Fruit fly (Drosophila melanogaster) S2 (cell line): Measurements from ENCODE around the gene CG7295.

Source experiments
- CG8478 ChIP-seq: fragments of >200 bp; optimal IDR thresholded peaks from 2 replicates; lab custom pipeline; 2018
- CTCF ChIP-seq, 2 experiments: fragments of >200 bp; optimal IDR thresholded peaks; 2 replicates each; lab custom pipeline; 2018

CG7295 gene

dm6 chr2L:1886533-1887183, 17.1 kb downstream of the CG7295 start:
- TF ChIP-seq CG8478 (no peak), CTCF (optimal IDR thresholded peaks at IDR 0.05; lab: Kevin White, UChicago) (no peak)

- TF ChIP-seq CTCF (optimal IDR thresholded peaks at IDR 0.05; lab: Kevin White, UChicago) = no peak
- TF ChIP-seq CG8478 = no peak
Observed at dm6 chr2L:1887729-1888128, 18.1 kb downstream of the CG7295 start.

dm6 chr2L:1901269-1901668, 31.7 kb downstream of the CG7295 start:
- TF ChIP-seq CTCF (optimal IDR thresholded peaks at IDR 0.05; lab: Kevin White, UChicago) = no peak
- TF ChIP-seq CG8478 = no peak

- TF ChIP-seq CG8478 (no peak), CTCF (optimal IDR thresholded peaks at IDR 0.05; lab: Kevin White, UChicago) (peak; percentile 79 to 84)
Observed at dm6 chr2L:1902243-1902642, 32.6 kb downstream of the CG7295 start.

- TF ChIP-seq CG8478 = no peak
- no peak for TF ChIP-seq CTCF (optimal IDR thresholded peaks at IDR 0.05; lab: Kevin White, UChicago)
Observed at dm6 chr2L:1902904-1903303, 33.3 kb downstream of the CG7295 start.

- no peak for TF ChIP-seq CG8478
- no peak for TF ChIP-seq CTCF (optimal IDR thresholded peaks at IDR 0.05; lab: Kevin White, UChicago)
Observed at dm6 chr2L:1906326-1906725, 36.7 kb downstream of the CG7295 start.

dm6 chr2L:1907098-1907497, 37.5 kb downstream of the CG7295 start:
- no peak for TF ChIP-seq CG8478
- no peak for TF ChIP-seq CTCF (optimal IDR thresholded peaks at IDR 0.05; lab: Kevin White, UChicago)

- TF ChIP-seq CG8478 (no peak), CTCF (optimal IDR thresholded peaks at IDR 0.05; lab: Kevin White, UChicago) (peak; percentile 56 to 67)
Observed at dm6 chr2L:1909681-1910080, 40.1 kb downstream of the CG7295 start.

- no peak for TF ChIP-seq CG8478
Observed at dm6 chr2L:1911316-1911873, 41.8 kb downstream of the CG7295 start.

dm6 chr2L:1912489-1912888, 42.9 kb downstream of the CG7295 start:
- TF ChIP-seq CG8478 (no peak), CTCF (optimal IDR thresholded peaks at IDR 0.05; lab: Kevin White, UChicago) (no peak)

dm6 chr2L:1913047-1913760, 43.6 kb downstream of the CG7295 start:
- TF ChIP-seq CTCF (optimal IDR thresholded peaks at IDR 0.05; lab: Kevin White, UChicago) (no peak), CG8478 (no peak)

dm6 chr2L:1916461-1916860, 46.9 kb downstream of the CG7295 start:
- TF ChIP-seq CTCF (optimal IDR thresholded peaks at IDR 0.05; lab: Kevin White, UChicago) (no peak), CG8478 (no peak)
